Fruit fly (Drosophila melanogaster) whole organism, pupa: Measurements from ENCODE around the gene Proc-R.
A peak's percentile ranks its signal among the peaks of the same experiment; 100 is the strongest.

Experiments used
- CG10348 ChIP-seq: fragments of 200-800 bp; sonication (Bioruptor generic); IDR thresholded peaks from 2 replicates; pipeline ENCODE4 v1.3.6; 2022; ENCODE audit warnings: missing biosample characterization, missing genetic modification characterization
- CG12605 ChIP-seq: fragments of 200-800 bp; sonication (Bioruptor generic); IDR thresholded peaks from 2 replicates; pipeline ENCODE4 v1.3.6; 2022; ENCODE audit warnings: missing biosample characterization, missing genetic modification characterization
- CG13204 ChIP-seq: fragments of 200-800 bp; sonication (Bioruptor generic); optimal IDR thresholded peaks from 2 replicates; lab custom pipeline; 2018; ENCODE audit warnings: missing biosample characterization, mild to moderate bottlenecking, missing genetic modification characterization, moderate library complexity
- CG14655 ChIP-seq: fragments of 200-800 bp; sonication (Bioruptor generic); optimal IDR thresholded peaks from 3 replicates; lab custom pipeline; 2017; ENCODE audit warnings: mild to moderate bottlenecking, missing biosample characterization, missing genetic modification reagents, missing genetic modification characterization
- CG15710 ChIP-seq: fragments of 200-800 bp; sonication (Bioruptor generic); optimal IDR thresholded peaks from 2 replicates; lab custom pipeline; 2018; ENCODE audit warnings: missing biosample characterization, mild to moderate bottlenecking, missing genetic modification characterization, moderate library complexity
- CG17806 ChIP-seq: fragments of 200-800 bp; sonication (Bioruptor generic); optimal IDR thresholded peaks from 2 replicates; lab custom pipeline; 2018; ENCODE audit warnings: missing biosample characterization, mild to moderate bottlenecking, missing genetic modification characterization, moderate library complexity
- CG32121 ChIP-seq: fragments of 200-800 bp; sonication (Bioruptor generic); IDR thresholded peaks from 2 replicates; pipeline ENCODE4 v1.3.6; 2022; ENCODE audit warnings: missing biosample characterization, missing genetic modification characterization
- CG34367 ChIP-seq: fragments of 200-800 bp; sonication (Bioruptor generic); optimal IDR thresholded peaks from 2 replicates; lab custom pipeline; 2018; ENCODE audit warnings: missing biosample characterization, mild to moderate bottlenecking, missing genetic modification characterization
- CG4496 ChIP-seq: fragments of 200-800 bp; sonication (Bioruptor generic); IDR thresholded peaks from 3 replicates; pipeline ENCODE4 v1.3.6; 2022; ENCODE audit warnings: missing biosample characterization, missing genetic modification characterization
- CG8159 ChIP-seq: fragments of 200-800 bp; sonication (Bioruptor generic); optimal IDR thresholded peaks from 3 replicates; lab custom pipeline; 2018; ENCODE audit warnings: missing biosample characterization, mild to moderate bottlenecking, missing genetic modification characterization, moderate library complexity
- CG8301 ChIP-seq: fragments of 200-800 bp; sonication (Bioruptor generic); optimal IDR thresholded peaks from 2 replicates; lab custom pipeline; 2018; ENCODE audit warnings: missing biosample characterization, mild to moderate bottlenecking, missing genetic modification characterization
- CG9948 ChIP-seq: fragments of 200-800 bp; sonication (Bioruptor generic); optimal IDR thresholded peaks from 2 replicates; lab custom pipeline; 2018; ENCODE audit warnings: missing biosample characterization, mild to moderate bottlenecking, missing genetic modification characterization, moderate library complexity
- D1 ChIP-seq: fragments of 200-800 bp; sonication (Bioruptor generic); optimal IDR thresholded peaks from 2 replicates; lab custom pipeline; 2018; ENCODE audit warnings: missing biosample characterization, mild to moderate bottlenecking, missing genetic modification characterization, moderate library complexity
- EcR ChIP-seq: fragments of 200-800 bp; sonication (Bioruptor generic); optimal IDR thresholded peaks from 3 replicates; lab custom pipeline; 2019; ENCODE audit warnings: missing biosample characterization, missing genetic modification characterization, mild to moderate bottlenecking, moderate library complexity, missing genetic modification reagents
- Ets98B ChIP-seq: fragments of 200-800 bp; sonication (Bioruptor generic); IDR thresholded peaks from 2 replicates; pipeline ENCODE4 v1.3.6; 2022; ENCODE audit warnings: missing biosample characterization, missing genetic modification characterization
- Pif1A ChIP-seq: fragments of 200-800 bp; sonication (Bioruptor generic); optimal IDR thresholded peaks from 3 replicates; lab custom pipeline; 2016; ENCODE audit warnings: missing biosample characterization, missing genetic modification characterization
- Pif1B ChIP-seq: fragments of 200-800 bp; sonication (Bioruptor generic); optimal IDR thresholded peaks from 3 replicates; lab custom pipeline; 2016; ENCODE audit warnings: missing biosample characterization, missing genetic modification characterization
- Snoo ChIP-seq: fragments of 200-800 bp; sonication (Bioruptor generic); optimal IDR thresholded peaks from 3 replicates; lab custom pipeline; 2017; ENCODE audit warnings: missing biosample characterization, mild to moderate bottlenecking, missing genetic modification characterization, inconsistent platforms
- fd96Ca ChIP-seq: fragments of 200-800 bp; sonication (Bioruptor generic); IDR thresholded peaks from 3 replicates; pipeline ENCODE4 v1.3.6; 2022; ENCODE audit warnings: missing biosample characterization, missing genetic modification characterization
- gl ChIP-seq: fragments of 200-800 bp; sonication (Bioruptor generic); optimal IDR thresholded peaks from 2 replicates; lab custom pipeline; 2018; ENCODE audit warnings: missing biosample characterization, mild to moderate bottlenecking, missing genetic modification characterization
- rn ChIP-seq: fragments of 200-800 bp; sonication (Bioruptor generic); IDR thresholded peaks from 2 replicates; pipeline ENCODE4 v1.3.6; 2022; ENCODE audit warnings: missing biosample characterization, missing genetic modification characterization

Proc-R gene

dm6 chrX:4690767-4691166 is 16.9 kb upstream of the Proc-R start:
- TF ChIP-seq fd96Ca (no peak), Pif1A (GFP tag; lab: Kevin White, UChicago) (no peak), CG17806 (tag; lab: Kevin White, UChicago) (no peak), gl (tag; lab: Kevin White, UChicago) (no peak), rn (GFP tag; lab: Robert Waterston, UW) (no peak), CG8301 (tag; lab: Kevin White, UChicago) (no peak), CG4496 (GFP tag; lab: Robert Waterston, UW) (no peak), CG9948 (tag; lab: Kevin White, UChicago) (no peak), D1 (tag; lab: Kevin White, UChicago) (no peak), CG13204 (GFP tag; lab: Kevin White, UChicago) (no peak), CG12605 (GFP tag; lab: Robert Waterston, UW) (no peak), EcR (no peak), CG32121 (no peak), CG10348 (GFP tag; lab: Robert Waterston, UW) (no peak), CG8159 (tag; lab: Kevin White, UChicago) (no peak), CG15710 (tag; lab: Kevin White, UChicago) (no peak), CG14655 (GFP tag; lab: Kevin White, UChicago) (no peak), Pif1B (GFP tag; lab: Kevin White, UChicago) (no peak), CG34367 (tag; lab: Kevin White, UChicago) (no peak)

dm6 chrX:4691226-4691625 is 16.5 kb upstream of the Proc-R start:
- 0 out of 2 replicates have a peak, but pooled peaks have one; percentile 13 for TF ChIP-seq Ets98B
- TF ChIP-seq CG9948 (tag; lab: Kevin White, UChicago) = peak; percentile 45
- no peak for TF ChIP-seq Pif1A (GFP tag; lab: Kevin White, UChicago)
- peak; percentile 56 for TF ChIP-seq CG8159 (tag; lab: Kevin White, UChicago)
- peak; percentile 48 for TF ChIP-seq CG15710 (tag; lab: Kevin White, UChicago)
- peak; percentile 44 for TF ChIP-seq CG17806 (tag; lab: Kevin White, UChicago)
- peak; percentile 37 for TF ChIP-seq CG8301 (tag; lab: Kevin White, UChicago)
- peak; percentile 32 for TF ChIP-seq CG34367 (tag; lab: Kevin White, UChicago)
- peak; percentile 46; the same call in 2 of the 3 replicates for TF ChIP-seq CG4496 (GFP tag; lab: Robert Waterston, UW)
- TF ChIP-seq CG10348 (GFP tag; lab: Robert Waterston, UW) = no peak
- peak; percentile 46; the same call in 1 of the 2 replicates for TF ChIP-seq CG12605 (GFP tag; lab: Robert Waterston, UW)
- peak; percentile 53 for TF ChIP-seq CG14655 (GFP tag; lab: Kevin White, UChicago)
- TF ChIP-seq EcR = no peak

dm6 chrX:4692963-4693362 is 14.8 kb upstream of the Proc-R start:
- TF ChIP-seq Ets98B (no peak), fd96Ca (no peak), Pif1B (GFP tag; lab: Kevin White, UChicago) (no peak), CG34367 (tag; lab: Kevin White, UChicago) (no peak), CG17806 (tag; lab: Kevin White, UChicago) (no peak), CG4496 (GFP tag; lab: Robert Waterston, UW) (no peak), EcR (no peak), gl (tag; lab: Kevin White, UChicago) (no peak), CG15710 (tag; lab: Kevin White, UChicago) (no peak), CG9948 (tag; lab: Kevin White, UChicago) (no peak), D1 (tag; lab: Kevin White, UChicago) (no peak), Snoo (tag; lab: Kevin White, UChicago) (no peak), Pif1A (GFP tag; lab: Kevin White, UChicago) (no peak), CG12605 (GFP tag; lab: Robert Waterston, UW) (no peak), CG10348 (GFP tag; lab: Robert Waterston, UW) (no peak), CG13204 (GFP tag; lab: Kevin White, UChicago) (no peak)

dm6 chrX:4694104-4694503 is 13.6 kb upstream of the Proc-R start:
- TF ChIP-seq CG12605 (GFP tag; lab: Robert Waterston, UW) = no peak
- TF ChIP-seq CG32121 = no peak
- no peak for TF ChIP-seq Snoo (tag; lab: Kevin White, UChicago)
- TF ChIP-seq CG17806 (tag; lab: Kevin White, UChicago) = no peak
- no peak for TF ChIP-seq CG14655 (GFP tag; lab: Kevin White, UChicago)
- TF ChIP-seq Pif1A (GFP tag; lab: Kevin White, UChicago) = no peak
- TF ChIP-seq CG15710 (tag; lab: Kevin White, UChicago) = no peak
- no peak for TF ChIP-seq CG8301 (tag; lab: Kevin White, UChicago)
- no peak for TF ChIP-seq CG10348 (GFP tag; lab: Robert Waterston, UW)
- no peak for TF ChIP-seq CG13204 (GFP tag; lab: Kevin White, UChicago)
- TF ChIP-seq Ets98B = no peak
- TF ChIP-seq CG8159 (tag; lab: Kevin White, UChicago) = no peak
- TF ChIP-seq CG4496 (GFP tag; lab: Robert Waterston, UW) = no peak

dm6 chrX:4699370-4699769 is 8.3 kb upstream of the Proc-R start:
- no peak for TF ChIP-seq CG4496 (GFP tag; lab: Robert Waterston, UW)
- TF ChIP-seq CG8301 (tag; lab: Kevin White, UChicago) = no peak
- TF ChIP-seq fd96Ca = no peak
- no peak for TF ChIP-seq CG8159 (tag; lab: Kevin White, UChicago)
- no peak for TF ChIP-seq gl (tag; lab: Kevin White, UChicago)
- TF ChIP-seq CG15710 (tag; lab: Kevin White, UChicago) = no peak
- TF ChIP-seq rn (GFP tag; lab: Robert Waterston, UW) = no peak
- TF ChIP-seq CG10348 (GFP tag; lab: Robert Waterston, UW) = no peak
- no peak for TF ChIP-seq CG32121
- no peak for TF ChIP-seq CG14655 (GFP tag; lab: Kevin White, UChicago)
- TF ChIP-seq Pif1B (GFP tag; lab: Kevin White, UChicago) = no peak
- no peak for TF ChIP-seq CG17806 (tag; lab: Kevin White, UChicago)
- no peak for TF ChIP-seq Pif1A (GFP tag; lab: Kevin White, UChicago)
- TF ChIP-seq CG34367 (tag; lab: Kevin White, UChicago) = no peak
- TF ChIP-seq D1 (tag; lab: Kevin White, UChicago) = no peak
- TF ChIP-seq CG13204 (GFP tag; lab: Kevin White, UChicago) = no peak
- TF ChIP-seq CG9948 (tag; lab: Kevin White, UChicago) = no peak
- TF ChIP-seq EcR = no peak
